Fruit fly (Drosophila melanogaster) whole organism, embryonic: ENCODE measurements around the gene holn1.

ENCODE experiments used
- BEAF-32 ChIP-seq: fragments of 200-800 bp; sonication (Bioruptor generic); optimal IDR thresholded peaks from 3 replicates; lab custom pipeline; 2017; ENCODE audit warnings: missing biosample characterization, missing genetic modification characterization, mild to moderate bottlenecking, moderate library complexity, missing genetic modification reagents
- CG10366 ChIP-seq: fragments of 200-800 bp; sonication (Bioruptor generic); IDR thresholded peaks from 2 replicates; pipeline ENCODE4 v1.3.6; 2022; ENCODE audit warnings: missing biosample characterization, missing genetic modification characterization
- CG11093 ChIP-seq: fragments of 200-800 bp; sonication (Bioruptor generic); IDR thresholded peaks from 3 replicates; pipeline ENCODE4 v1.3.6; 2022; ENCODE audit warnings: missing biosample characterization, missing genetic modification characterization
- CG11696 ChIP-seq: fragments of 200-800 bp; sonication (Bioruptor generic); IDR thresholded peaks from 2 replicates; pipeline ENCODE4 v1.3.6; 2022; ENCODE audit warnings: missing biosample characterization, missing genetic modification characterization
- CG11723 ChIP-seq: fragments of 200-800 bp; sonication (Bioruptor generic); optimal IDR thresholded peaks from 2 replicates; lab custom pipeline; 2017; ENCODE audit warnings: missing biosample characterization, mild to moderate bottlenecking, missing genetic modification characterization
- CG12104 ChIP-seq: fragments of 200-800 bp; sonication (Bioruptor generic); optimal IDR thresholded peaks from 3 replicates; lab custom pipeline; 2016; ENCODE audit warnings: missing biosample characterization, missing genetic modification characterization
- CG14050 ChIP-seq: fragments of 200-800 bp; sonication (Bioruptor generic); IDR thresholded peaks from 3 replicates; pipeline ENCODE4 v1.3.6; 2022; ENCODE audit warnings: missing biosample characterization, missing genetic modification characterization
- CG15011 ChIP-seq: fragments of 200-800 bp; sonication (Bioruptor generic); optimal IDR thresholded peaks from 3 replicates; lab custom pipeline; 2018; ENCODE audit warnings: missing biosample characterization, mild to moderate bottlenecking, missing genetic modification characterization
- CG17186 ChIP-seq: fragments of 200-800 bp; sonication (Bioruptor generic); optimal IDR thresholded peaks from 3 replicates; lab custom pipeline; 2017; ENCODE audit warnings: missing biosample characterization, missing genetic modification reagents, missing genetic modification characterization
- CG17568 ChIP-seq: fragments of 200-800 bp; sonication (Bioruptor generic); optimal IDR thresholded peaks from 2 replicates; lab custom pipeline; 2018; ENCODE audit warnings: missing biosample characterization, mild to moderate bottlenecking, missing genetic modification characterization, moderate library complexity
- CG1792 ChIP-seq: fragments of 200-800 bp; sonication (Bioruptor generic); optimal IDR thresholded peaks from 2 replicates; lab custom pipeline; 2016; ENCODE audit warnings: missing biosample characterization, missing genetic modification characterization
- CG31224 ChIP-seq: fragments of 200-800 bp; sonication (Bioruptor generic); IDR thresholded peaks from 2 replicates; pipeline ENCODE4 v1.3.6; 2022; ENCODE audit warnings: missing biosample characterization, missing genetic modification characterization
- CG31441 ChIP-seq: fragments of 200-800 bp; sonication (Bioruptor generic); IDR thresholded peaks from 2 replicates; pipeline ENCODE4 v1.3.6; 2022; ENCODE audit warnings: missing biosample characterization, missing genetic modification characterization
- CG4424 ChIP-seq: fragments of 200-800 bp; sonication (Bioruptor generic); optimal IDR thresholded peaks from 3 replicates; lab custom pipeline; 2016; ENCODE audit warnings: missing biosample characterization, missing genetic modification characterization
- CG6683 ChIP-seq: fragments of 200-800 bp; sonication (Bioruptor generic); optimal IDR thresholded peaks from 2 replicates; lab custom pipeline; 2017; ENCODE audit warnings: missing biosample characterization, mild to moderate bottlenecking, missing genetic modification characterization, missing genetic modification reagents
- CG7556 ChIP-seq: fragments of 200-800 bp; sonication (Bioruptor generic); optimal IDR thresholded peaks from 2 replicates; lab custom pipeline; 2017; ENCODE audit warnings: missing biosample characterization, mild to moderate bottlenecking, missing genetic modification characterization
- CG8924 ChIP-seq: fragments of 200-800 bp; optimal IDR thresholded peaks from 3 replicates; lab custom pipeline; 2019; ENCODE audit warnings: missing biosample characterization, mild to moderate bottlenecking, missing genetic modification characterization, moderate library complexity
- CG9817 ChIP-seq: fragments of 200-800 bp; sonication (Bioruptor generic); optimal IDR thresholded peaks from 2 replicates; lab custom pipeline; 2018; ENCODE audit warnings: missing biosample characterization, mild to moderate bottlenecking, missing genetic modification characterization, moderate library complexity
- Camta ChIP-seq: fragments of 200-800 bp; sonication (Bioruptor generic); optimal IDR thresholded peaks from 2 replicates; lab custom pipeline; 2016; ENCODE audit warnings: missing biosample characterization, missing genetic modification characterization
- CoRest ChIP-seq: fragments of 200-800 bp; sonication (Bioruptor generic); optimal IDR thresholded peaks from 3 replicates; lab custom pipeline; 2018; ENCODE audit warnings: missing biosample characterization, mild to moderate bottlenecking, missing genetic modification characterization, moderate library complexity
- Dip2 ChIP-seq: fragments of 200-800 bp; sonication (Bioruptor generic); IDR thresholded peaks from 2 replicates; pipeline ENCODE4 v1.3.6; 2022; ENCODE audit warnings: missing biosample characterization, missing genetic modification characterization
- Dip3 ChIP-seq: fragments of 200-800 bp; sonication (Bioruptor generic); optimal IDR thresholded peaks from 3 replicates; lab custom pipeline; 2016; ENCODE audit warnings: missing biosample characterization, missing genetic modification characterization
- Gsc ChIP-seq: fragments of 200-800 bp; sonication (Bioruptor generic); IDR thresholded peaks from 2 replicates; pipeline ENCODE4 v1.3.6; 2022; ENCODE audit warnings: missing biosample characterization, missing genetic modification characterization
- Hand ChIP-seq: fragments of 200-800 bp; sonication (Bioruptor generic); optimal IDR thresholded peaks from 2 replicates; lab custom pipeline; 2017; ENCODE audit warnings: mild to moderate bottlenecking, missing biosample characterization, missing genetic modification reagents, missing genetic modification characterization
- Hr3 ChIP-seq: fragments of 200-800 bp; sonication (Bioruptor generic); optimal IDR thresholded peaks from 3 replicates; lab custom pipeline; 2016; ENCODE audit warnings: missing biosample characterization, missing genetic modification characterization
- MESR4 ChIP-seq: fragments of 200-800 bp; sonication (Bioruptor generic); optimal IDR thresholded peaks from 2 replicates; lab custom pipeline; 2018; ENCODE audit warnings: missing biosample characterization, mild to moderate bottlenecking, missing genetic modification characterization, moderate library complexity
- Neu2 ChIP-seq: fragments of 200-800 bp; sonication (Bioruptor generic); optimal IDR thresholded peaks from 3 replicates; lab custom pipeline; 2016; ENCODE audit warnings: missing biosample characterization, missing genetic modification characterization, borderline replicate concordance
- Taf1 ChIP-seq: fragments of 200-800 bp; sonication (Bioruptor generic); IDR thresholded peaks from 2 replicates; pipeline ENCODE4 v1.3.6; 2022; ENCODE audit warnings: missing biosample characterization, missing genetic modification characterization
- ac ChIP-seq: fragments of 200-800 bp; sonication (Bioruptor generic); optimal IDR thresholded peaks from 3 replicates; lab custom pipeline; 2017; ENCODE audit warnings: missing biosample characterization, mild to moderate bottlenecking, missing genetic modification characterization
- corto ChIP-seq: fragments of 200-800 bp; sonication (Bioruptor generic); optimal IDR thresholded peaks from 2 replicates; lab custom pipeline; 2016; ENCODE audit warnings: missing biosample characterization, mild to moderate bottlenecking, missing genetic modification characterization, moderate library complexity
- en ChIP-seq: fragments of 200-800 bp; sonication (Bioruptor generic); optimal IDR thresholded peaks from 2 replicates; lab custom pipeline; 2016; ENCODE audit warnings: missing biosample characterization, missing genetic modification characterization
- ewg ChIP-seq: fragments of 200-800 bp; sonication (Bioruptor generic); optimal IDR thresholded peaks from 3 replicates; lab custom pipeline; 2017; ENCODE audit warnings: mild to moderate bottlenecking, missing biosample characterization, missing genetic modification reagents, missing genetic modification characterization
- ftz-f1 ChIP-seq: fragments of 200-800 bp; sonication (Bioruptor generic); optimal IDR thresholded peaks from 2 replicates; lab custom pipeline; 2016; ENCODE audit warnings: missing biosample characterization, missing genetic modification characterization
- fu2 ChIP-seq: fragments of 200-800 bp; sonication (Bioruptor generic); optimal IDR thresholded peaks from 2 replicates; lab custom pipeline; 2016; ENCODE audit warnings: missing biosample characterization, missing genetic modification characterization
- gro ChIP-seq: fragments of 200-800 bp; sonication (Bioruptor generic); optimal IDR thresholded peaks from 2 replicates; lab custom pipeline; 2016; ENCODE audit warnings: missing biosample characterization, missing genetic modification characterization
- ind ChIP-seq: fragments of 200-800 bp; sonication (Bioruptor generic); optimal IDR thresholded peaks from 3 replicates; lab custom pipeline; 2016; ENCODE audit warnings: missing biosample characterization, missing genetic modification characterization
- knrl ChIP-seq: fragments of 200-800 bp; sonication (Bioruptor generic); IDR thresholded peaks from 3 replicates; pipeline ENCODE4 v1.3.6; 2022; ENCODE audit warnings: missing biosample characterization, missing genetic modification characterization; ENCODE audit not compliant: partially characterized antibody
- nerfin-2 ChIP-seq: fragments of 200-800 bp; sonication (Bioruptor generic); IDR thresholded peaks from 2 replicates; pipeline ENCODE4 v1.3.6; 2022; ENCODE audit warnings: missing biosample characterization, missing genetic modification characterization; ENCODE audit not compliant: partially characterized antibody
- pfk ChIP-seq: fragments of 200-800 bp; sonication (Bioruptor generic); optimal IDR thresholded peaks from 2 replicates; lab custom pipeline; 2018; ENCODE audit warnings: missing biosample characterization, mild to moderate bottlenecking, missing genetic modification characterization, moderate library complexity
- pita ChIP-seq: fragments of 200-800 bp; sonication (Bioruptor generic); optimal IDR thresholded peaks from 2 replicates; lab custom pipeline; 2017; ENCODE audit warnings: missing biosample characterization, mild to moderate bottlenecking, missing genetic modification characterization
- prd ChIP-seq, 3 experiments: fragments of >200 bp in 2 of 3; fragments of 200-800 bp in 1 of 3; sonication (Bioruptor generic) in 1 of 3; optimal IDR thresholded peaks in 2 of 3; IDR thresholded peaks in 1 of 3; 2 replicates in 2 of 3; 3 replicates in 1 of 3; pipeline versions ENCODE4 v1.3.6 to Lab custom; 2017 to 2022; ENCODE audit warnings: missing biosample characterization in 1 of 3, missing genetic modification characterization in 1 of 3
- pum ChIP-seq: fragments of 200-800 bp; sonication (Bioruptor generic); optimal IDR thresholded peaks from 2 replicates; lab custom pipeline; 2016; ENCODE audit warnings: missing biosample characterization, missing genetic modification characterization
- sc ChIP-seq, 3 experiments: fragments of >200 bp in 2 of 3; fragments of 200-800 bp in 1 of 3; sonication (Bioruptor generic) in 1 of 3; optimal IDR thresholded peaks; 2 replicates in 2 of 3; 3 replicates in 1 of 3; lab custom pipeline; 2017; ENCODE audit warnings: mild to moderate bottlenecking in 1 of 3, missing biosample characterization in 1 of 3, missing genetic modification characterization in 1 of 3, missing genetic modification reagents in 1 of 3
- slp2 ChIP-seq: fragments of 200-800 bp; sonication (Bioruptor generic); optimal IDR thresholded peaks from 2 replicates; lab custom pipeline; 2016; ENCODE audit warnings: missing biosample characterization, missing genetic modification characterization
- sob ChIP-seq: fragments of 200-800 bp; sonication (Bioruptor generic); IDR thresholded peaks from 2 replicates; pipeline ENCODE4 v1.3.6; 2022; ENCODE audit warnings: missing biosample characterization, missing genetic modification characterization
- tin ChIP-seq: fragments of 200-800 bp; sonication (Bioruptor generic); optimal IDR thresholded peaks from 3 replicates; lab custom pipeline; 2016; ENCODE audit warnings: missing biosample characterization, missing genetic modification characterization
- tll ChIP-seq, 2 experiments: fragments of 200-800 bp in 1 of 2; fragments of >200 bp in 1 of 2; sonication (Bioruptor generic) in 1 of 2; optimal IDR thresholded peaks; 2 replicates each; lab custom pipeline; 2017 to 2019; ENCODE audit warnings: missing biosample characterization in 2 of 2, missing genetic modification characterization in 2 of 2, mild to moderate bottlenecking in 1 of 2, moderate library complexity in 1 of 2
- trh ChIP-seq: fragments of 200-800 bp; sonication (Bioruptor generic); optimal IDR thresholded peaks from 2 replicates; lab custom pipeline; 2016; ENCODE audit warnings: missing biosample characterization, missing genetic modification characterization
- twi ChIP-seq: fragments of 200-800 bp; optimal IDR thresholded peaks from 2 replicates; lab custom pipeline; 2019; ENCODE audit warnings: missing biosample characterization, mild to moderate bottlenecking, missing genetic modification characterization, moderate library complexity
- unc-4 ChIP-seq: fragments of 200-800 bp; sonication (Bioruptor generic); IDR thresholded peaks from 2 replicates; pipeline ENCODE4 v1.3.6; 2022; ENCODE audit warnings: missing biosample characterization, missing genetic modification characterization; ENCODE audit not compliant: partially characterized antibody

The holn1 gene

dm6 chr2L:10468388-10468787 lies 32.6 kb downstream of the holn1 start (continued):
- TF ChIP-seq CG14050 (GFP tag; lab: Robert Waterston, UW) (peak; percentile 45; the same call in 1 of the 3 replicates), Dip3 (GFP tag; lab: Kevin White, UChicago) (no peak), fu2 (GFP tag; lab: Kevin White, UChicago) (no peak), slp2 (GFP tag; lab: Kevin White, UChicago) (no peak), Gsc (GFP tag; lab: Robert Waterston, UW) (no peak), gro (GFP tag; lab: Kevin White, UChicago) (no peak), tll (GFP tag; optimal IDR thresholded peaks at IDR 0.05; lab: Kevin White, UChicago) (no peak), CG31441 (peak; percentile 64), CG15011 (no peak), CG7556 (GFP tag; lab: Kevin White, UChicago) (peak; percentile 15), Taf1 (GFP tag; lab: Robert Waterston, UW) (peak; percentile 61), BEAF-32 (GFP tag; lab: Kevin White, UChicago) (no peak), CoRest (tag; lab: Kevin White, UChicago) (peak; percentile 63), Hand (GFP tag; lab: Kevin White, UChicago) (no peak), ac (GFP tag; lab: Kevin White, UChicago) (no peak), Dip2 (GFP tag; lab: Robert Waterston, UW) (no peak), twi (tag; lab: Kevin White, UChicago) (no peak), tin (peak; percentile 34), CG4424 (GFP tag; lab: Kevin White, UChicago) (peak; percentile 27), CG1792 (GFP tag; lab: Kevin White, UChicago) (no peak), MESR4 (no peak), CG6683 (no peak), Camta (GFP tag; lab: Kevin White, UChicago) (no peak), CG17186 (GFP tag; lab: Kevin White, UChicago) (no peak), Hr3 (GFP tag; lab: Kevin White, UChicago) (peak; percentile 9), CG8924 (peak; percentile 42), knrl (GFP tag; lab: Robert Waterston, UW) (no peak), Neu2 (GFP tag; lab: Kevin White, UChicago) (no peak), CG9817 (tag; lab: Kevin White, UChicago) (peak; percentile 64), CG10366 (GFP tag; lab: Robert Waterston, UW) (peak; percentile 40), ftz-f1 (GFP tag; lab: Kevin White, UChicago) (no peak), sc (optimal IDR thresholded peaks at IDR 0.05; lab: Kevin White, UChicago) (no peak), sc (GFP tag; optimal IDR thresholded peaks at IDR 0.05; lab: Kevin White, UChicago) (peak; percentile 33), CG11093 (GFP tag; lab: Robert Waterston, UW) (no peak), CG11696 (GFP tag; lab: Robert Waterston, UW) (no peak), unc-4 (GFP tag; lab: Robert Waterston, UW) (no peak), CG17568 (GFP tag; lab: Kevin White, UChicago) (peak; percentile 34), sob (peak; percentile 57; the same call in 1 of the 2 replicates), CG31224 (GFP tag; lab: Robert Waterston, UW) (peak; percentile 44; the same call in 1 of the 2 replicates), pita (GFP tag; lab: Kevin White, UChicago) (no peak), ind (peak; percentile 65), prd (optimal IDR thresholded peaks at IDR 0.05; lab: Kevin White, UChicago) (no peak), prd (GFP tag; IDR thresholded peaks at IDR 0.05; lab: Robert Waterston, UW) (peak; percentile 63; the same call in 2 of the 3 replicates), ewg (GFP tag; lab: Kevin White, UChicago) (no peak), pfk (GFP tag; lab: Kevin White, UChicago) (no peak), nerfin-2 (GFP tag; lab: Robert Waterston, UW) (no peak), CG12104 (GFP tag; lab: Kevin White, UChicago) (no peak), CG11723 (GFP tag; lab: Kevin White, UChicago) (no peak), en (GFP tag; lab: Kevin White, UChicago) (no peak), corto (no peak), trh (GFP tag; lab: Kevin White, UChicago) (no peak), pum (GFP tag; lab: Kevin White, UChicago) (no peak)
